Fruit fly (Drosophila melanogaster) whole organism, adult: ENCODE results near the gene Cox17.

ENCODE experiments used
- CG11617 ChIP-seq: fragments of 200-800 bp; sonication (Bioruptor generic); optimal IDR thresholded peaks from 2 replicates; lab custom pipeline; 2017; ENCODE audit warnings: mild to moderate bottlenecking, missing biosample characterization, missing genetic modification reagents, missing genetic modification characterization
- CG12768 ChIP-seq: fragments of 200-800 bp; sonication (Bioruptor generic); optimal IDR thresholded peaks from 2 replicates; lab custom pipeline; 2017; ENCODE audit warnings: missing biosample characterization, missing genetic modification characterization, mild to moderate bottlenecking, moderate library complexity, missing genetic modification reagents
- CG14711 ChIP-seq: fragments of 200-800 bp; sonication (Bioruptor generic); optimal IDR thresholded peaks from 2 replicates; lab custom pipeline; 2018; ENCODE audit warnings: missing biosample characterization, mild to moderate bottlenecking, missing genetic modification characterization, moderate library complexity
- CG1620 ChIP-seq: fragments of 200-800 bp; sonication (Bioruptor generic); optimal IDR thresholded peaks from 2 replicates; lab custom pipeline; 2016; ENCODE audit warnings: missing biosample characterization, missing genetic modification characterization
- CG33017 ChIP-seq: fragments of 200-800 bp; sonication (Bioruptor generic); optimal IDR thresholded peaks from 2 replicates; lab custom pipeline; 2018; ENCODE audit warnings: missing biosample characterization, mild to moderate bottlenecking, missing genetic modification characterization, moderate library complexity
- CG5204 ChIP-seq: fragments of 200-800 bp; sonication (Bioruptor generic); optimal IDR thresholded peaks from 2 replicates; lab custom pipeline; 2016; ENCODE audit warnings: missing biosample characterization, missing genetic modification characterization
- CG7045 ChIP-seq: fragments of 200-800 bp; sonication (Bioruptor generic); optimal IDR thresholded peaks from 2 replicates; lab custom pipeline; 2017; ENCODE audit warnings: missing biosample characterization, mild to moderate bottlenecking, missing genetic modification characterization
- CG7101 ChIP-seq: fragments of 200-800 bp; sonication (Bioruptor generic); optimal IDR thresholded peaks from 2 replicates; lab custom pipeline; 2018; ENCODE audit warnings: missing biosample characterization, mild to moderate bottlenecking, missing genetic modification characterization, moderate library complexity
- Clk ChIP-seq: fragments of 200-800 bp; sonication (Bioruptor generic); optimal IDR thresholded peaks from 2 replicates; lab custom pipeline; 2017; ENCODE audit warnings: missing biosample characterization, missing genetic modification characterization
- Crg-1 ChIP-seq: fragments of 200-800 bp; sonication (Bioruptor generic); optimal IDR thresholded peaks from 2 replicates; lab custom pipeline; 2016; ENCODE audit warnings: missing biosample characterization, missing genetic modification characterization
- Hr96 ChIP-seq: fragments of 200-800 bp; sonication (Bioruptor generic); optimal IDR thresholded peaks from 2 replicates; lab custom pipeline; 2016; ENCODE audit warnings: missing biosample characterization, missing genetic modification characterization
- Mnt ChIP-seq: fragments of 200-800 bp; sonication (Bioruptor generic); optimal IDR thresholded peaks from 2 replicates; lab custom pipeline; 2016; ENCODE audit warnings: missing biosample characterization, mild to moderate bottlenecking, missing genetic modification characterization
- bab1 ChIP-seq: fragments of 200-800 bp; sonication (Bioruptor generic); optimal IDR thresholded peaks from 3 replicates; lab custom pipeline; 2019; ENCODE audit warnings: missing biosample characterization, mild to moderate bottlenecking, missing genetic modification characterization, moderate library complexity
- cic ChIP-seq: fragments of 200-800 bp; sonication (Bioruptor generic); optimal IDR thresholded peaks from 2 replicates; lab custom pipeline; 2017; ENCODE audit warnings: missing biosample characterization, mild to moderate bottlenecking, missing genetic modification characterization, moderate library complexity
- cnc ChIP-seq, 2 experiments: fragments of >200 bp; optimal IDR thresholded peaks; 2 replicates each; lab custom pipeline; 2017
- kay ChIP-seq: fragments of 200-800 bp; sonication (Bioruptor generic); peaks from one replicate; lab custom pipeline; 2016; ENCODE audit warnings: missing biosample characterization, missing genetic modification characterization, borderline replicate concordance
- ovo ChIP-seq: fragments of 200-800 bp; sonication (Bioruptor generic); optimal IDR thresholded peaks from 2 replicates; lab custom pipeline; 2016; ENCODE audit warnings: missing biosample characterization, missing genetic modification characterization
- pad ChIP-seq: fragments of 200-800 bp; sonication (Bioruptor generic); optimal IDR thresholded peaks from 3 replicates; lab custom pipeline; 2017; ENCODE audit warnings: missing biosample characterization, missing genetic modification characterization, mild to moderate bottlenecking, moderate library complexity, missing genetic modification reagents
- tj ChIP-seq: fragments of 200-800 bp; sonication (Bioruptor generic); optimal IDR thresholded peaks from 3 replicates; lab custom pipeline; 2017; ENCODE audit warnings: missing biosample characterization, mild to moderate bottlenecking, missing genetic modification characterization, moderate library complexity
- toe ChIP-seq: fragments of 200-800 bp; sonication (Bioruptor generic); optimal IDR thresholded peaks from 2 replicates; lab custom pipeline; 2016; ENCODE audit warnings: missing biosample characterization, missing genetic modification characterization

Gene Cox17

dm6 chrX:15043700-15044225 lies 40.7 kb downstream of the Cox17 start, which contains the start of gene CG5541:
TSS of gene CG5541 (plus strand) at chrX:15044123.
- no peak for TF ChIP-seq kay
- peak; percentile 35 for TF ChIP-seq CG14711
- peak; percentile 15 for TF ChIP-seq cic
- TF ChIP-seq bab1 (GFP tag; lab: Kevin White, UChicago), result peak; percentile 70
- no peak for TF ChIP-seq cnc (optimal IDR thresholded peaks at IDR 0.05; lab: Kevin White, UChicago)
- peak; percentile 93 for TF ChIP-seq pad
- TF ChIP-seq Mnt (GFP tag; lab: Kevin White, UChicago), result peak; percentile 77
- TF ChIP-seq CG1620 (GFP tag; lab: Kevin White, UChicago), result peak; percentile 56
- peak; percentile 15 for TF ChIP-seq CG12768
- no peak for TF ChIP-seq CG7045 (GFP tag; lab: Kevin White, UChicago)
- no peak for TF ChIP-seq toe
- TF ChIP-seq CG33017, result no peak
- TF ChIP-seq Crg-1 (GFP tag; lab: Kevin White, UChicago), result no peak
- peak; percentile 25 for TF ChIP-seq ovo (GFP tag; lab: Kevin White, UChicago)
- TF ChIP-seq tj (GFP tag; lab: Kevin White, UChicago), result no peak
- TF ChIP-seq CG5204 (GFP tag; lab: Kevin White, UChicago), result peak; percentile 45
- peak; percentile 77 for TF ChIP-seq CG11617 (GFP tag; lab: Kevin White, UChicago)
- no peak for TF ChIP-seq Clk
- peak; percentile 44 for TF ChIP-seq Hr96 (GFP tag; lab: Kevin White, UChicago)
- TF ChIP-seq CG7101 (tag; lab: Kevin White, UChicago), result peak; percentile 66

- TF ChIP-seq Crg-1 (GFP tag; lab: Kevin White, UChicago), result peak; percentile 36
- TF ChIP-seq CG7101 (tag; lab: Kevin White, UChicago), result no peak
- TF ChIP-seq cnc (optimal IDR thresholded peaks at IDR 0.05; lab: Kevin White, UChicago), result peak in 1 of 2 experiments; percentile 30
- TF ChIP-seq toe, result no peak
- TF ChIP-seq ovo (GFP tag; lab: Kevin White, UChicago), result peak; percentile 49
- TF ChIP-seq cic, result peak; percentile 13
Observed at dm6 chrX:15043013-15043699, 41.3 kb downstream of the Cox17 start.

dm6 chrX:15042499-15042898 lies 42.0 kb downstream of the Cox17 start:
- TF ChIP-seq CG5204 (GFP tag; lab: Kevin White, UChicago), result peak; percentile 25
- no peak for TF ChIP-seq Mnt (GFP tag; lab: Kevin White, UChicago)
- no peak for TF ChIP-seq CG7101 (tag; lab: Kevin White, UChicago)
- no peak for TF ChIP-seq cic
- TF ChIP-seq tj (GFP tag; lab: Kevin White, UChicago), result peak; percentile 58
- TF ChIP-seq pad, result no peak
- TF ChIP-seq bab1 (GFP tag; lab: Kevin White, UChicago), result peak; percentile 32
- no peak for TF ChIP-seq cnc (optimal IDR thresholded peaks at IDR 0.05; lab: Kevin White, UChicago)
